Worm (Caenorhabditis elegans): ENCODE measurements around the gene srz-71.
"Not testable (repeated sequence)": the region's sequence is repeated elsewhere in the genome, so short reads cannot be mapped to it uniquely, and the experiment has no call there.

Gene srz-71

ce11 chrIV:16332585-16332984 lies at the start of gene srz-71:
TSS of gene srz-71 (plus strand) at chrIV:16332885.
- TF ChIP-seq ref-1 (GFP tag; conservative IDR thresholded peaks at IDR 0.05) (no peak), tab-1 (GFP tag; IDR thresholded peaks at IDR 0.05) (no peak)

- no peak for TF ChIP-seq cog-1 (tag; optimal IDR thresholded peaks at IDR 0.05)
- no peak for TF ChIP-seq ref-1 (GFP tag; conservative IDR thresholded peaks at IDR 0.05)
- no peak for TF ChIP-seq tab-1 (GFP tag; IDR thresholded peaks at IDR 0.05)
- TF ChIP-seq ztf-29 (GFP tag; IDR thresholded peaks at IDR 0.05): no peak
- TF ChIP-seq ztf-23 (GFP tag; IDR thresholded peaks at IDR 0.05): no peak
- TF ChIP-seq med-1 (GFP tag; optimal IDR thresholded peaks at IDR 0.05; ENCODE audit: insufficient read depth): no peak
- no peak for TF ChIP-seq T22C8.4 (GFP tag; IDR thresholded peaks at IDR 0.05)
- no peak for TF ChIP-seq klf-2 (GFP tag; conservative IDR thresholded peaks at IDR 0.05)
- TF ChIP-seq flt-1 (GFP tag; IDR thresholded peaks at IDR 0.05): no peak
Observed at ce11 chrIV:16290745-16291144, 41.9 kb upstream of the srz-71 start, which contains the start of gene srz-75. TSS of gene srz-75 (minus strand) at chrIV:16290845.

ce11 chrIV:16293889-16294288 lies 38.8 kb upstream of the srz-71 start:
- TF ChIP-seq ztf-29 (GFP tag; IDR thresholded peaks at IDR 0.05) (no peak), klf-2 (GFP tag; conservative IDR thresholded peaks at IDR 0.05) (no peak), flt-1 (GFP tag; IDR thresholded peaks at IDR 0.05) (no peak), tab-1 (GFP tag; IDR thresholded peaks at IDR 0.05) (no peak), ref-1 (GFP tag; conservative IDR thresholded peaks at IDR 0.05) (no peak), cog-1 (tag; optimal IDR thresholded peaks at IDR 0.05) (no peak)

DNA sequence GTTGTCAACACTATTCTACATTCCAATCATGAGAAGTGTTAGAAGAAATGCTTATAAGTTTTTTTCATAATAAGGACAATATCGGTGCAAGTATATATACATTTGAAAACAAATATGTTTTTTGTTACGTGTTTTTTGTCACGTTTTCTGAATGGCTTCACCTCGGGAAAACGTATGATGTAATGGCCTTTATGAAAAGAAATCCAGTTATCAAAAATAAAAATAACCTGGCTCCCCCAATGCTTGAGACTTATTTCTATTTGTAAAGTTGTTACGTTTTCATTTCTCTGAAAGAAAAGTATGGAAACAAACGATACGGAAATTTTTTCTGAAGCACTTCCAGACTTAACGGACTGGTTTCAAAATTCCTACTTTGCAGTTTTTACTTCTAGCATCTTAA lies 33.8 kb upstream of the srz-71 start, which contains the start of gene srz-72:
Gene srz-72, plus strand, starts transcription at position 301 of the 400 bp plus-strand sequence.
- TF ChIP-seq ref-1 (GFP tag; conservative IDR thresholded peaks at IDR 0.05) (no peak), ztf-29 (GFP tag; IDR thresholded peaks at IDR 0.05) (no peak), tab-1 (GFP tag; IDR thresholded peaks at IDR 0.05) (no peak), cog-1 (tag; optimal IDR thresholded peaks at IDR 0.05) (no peak), ztf-23 (GFP tag; IDR thresholded peaks at IDR 0.05) (no peak), klf-2 (GFP tag; conservative IDR thresholded peaks at IDR 0.05) (no peak), T22C8.4 (GFP tag; IDR thresholded peaks at IDR 0.05) (no peak), flt-1 (GFP tag; IDR thresholded peaks at IDR 0.05) (no peak), med-1 (GFP tag; optimal IDR thresholded peaks at IDR 0.05; ENCODE audit: insufficient read depth) (no peak)

DNA sequence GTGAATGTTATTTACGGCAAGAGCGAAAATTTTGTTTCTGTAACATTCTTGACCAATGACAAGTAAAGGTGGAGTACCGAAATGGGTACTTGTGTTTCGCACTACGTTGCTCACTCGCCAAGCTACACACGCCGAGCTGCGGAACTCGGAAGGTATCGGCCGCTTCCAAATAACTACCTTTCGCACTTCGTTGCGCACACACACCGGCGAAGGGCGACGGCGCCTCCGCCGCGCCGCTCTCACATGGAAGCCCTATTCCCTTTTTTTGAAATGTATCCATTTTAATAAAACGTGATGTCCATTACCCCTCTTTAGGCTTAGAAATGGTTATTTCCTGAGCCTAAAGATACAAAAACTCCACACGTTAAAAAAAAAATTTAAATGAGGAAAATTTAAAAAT lies 25.8 kb upstream of the srz-71 start:
- TF ChIP-seq tab-1 (GFP tag; IDR thresholded peaks at IDR 0.05) (no peak), ref-1 (GFP tag; conservative IDR thresholded peaks at IDR 0.05) (no peak), med-1 (GFP tag; optimal IDR thresholded peaks at IDR 0.05; ENCODE audit: insufficient read depth) (no peak), ztf-23 (GFP tag; IDR thresholded peaks at IDR 0.05) (no peak), ztf-29 (GFP tag; IDR thresholded peaks at IDR 0.05) (no peak), flt-1 (GFP tag; IDR thresholded peaks at IDR 0.05) (no peak), T22C8.4 (GFP tag; IDR thresholded peaks at IDR 0.05) (no peak), klf-2 (GFP tag; conservative IDR thresholded peaks at IDR 0.05) (no peak), cog-1 (tag; optimal IDR thresholded peaks at IDR 0.05) (no peak)

ce11 chrIV:16307925-16308324 lies 24.8 kb upstream of the srz-71 start, which contains the start of gene rac-2:
TSS of gene rac-2 (plus strand) at chrIV:16308225.
- not testable (repeated sequence) for TF ChIP-seq ref-1 (GFP tag; conservative IDR thresholded peaks at IDR 0.05); T22C8.4 (GFP tag; IDR thresholded peaks at IDR 0.05); ztf-29 (GFP tag; IDR thresholded peaks at IDR 0.05)

- TF ChIP-seq klf-2 (GFP tag; conservative IDR thresholded peaks at IDR 0.05): no peak
- TF ChIP-seq med-1 (GFP tag; optimal IDR thresholded peaks at IDR 0.05; ENCODE audit: insufficient read depth): no peak
- TF ChIP-seq tab-1 (GFP tag; IDR thresholded peaks at IDR 0.05): no peak
- no peak for TF ChIP-seq ztf-29 (GFP tag; IDR thresholded peaks at IDR 0.05)
- no peak for TF ChIP-seq cog-1 (tag; optimal IDR thresholded peaks at IDR 0.05)
Observed at ce11 chrIV:16310103-16310502, 22.6 kb upstream of the srz-71 start.

- TF ChIP-seq klf-2 (GFP tag; conservative IDR thresholded peaks at IDR 0.05): no peak
- no peak for TF ChIP-seq med-1 (GFP tag; optimal IDR thresholded peaks at IDR 0.05; ENCODE audit: insufficient read depth)
- no peak for TF ChIP-seq ztf-23 (GFP tag; IDR thresholded peaks at IDR 0.05)
- no peak for TF ChIP-seq cog-1 (tag; optimal IDR thresholded peaks at IDR 0.05)
- no peak for TF ChIP-seq flt-1 (GFP tag; IDR thresholded peaks at IDR 0.05)
- no peak for TF ChIP-seq ref-1 (GFP tag; conservative IDR thresholded peaks at IDR 0.05)
- TF ChIP-seq T22C8.4 (GFP tag; IDR thresholded peaks at IDR 0.05): no peak
- no peak for TF ChIP-seq ztf-29 (GFP tag; IDR thresholded peaks at IDR 0.05)
- no peak for TF ChIP-seq tab-1 (GFP tag; IDR thresholded peaks at IDR 0.05)
Observed at ce11 chrIV:16320410-16320809, 12.3 kb upstream of the srz-71 start, which contains the start of gene K03D3.5. TSS of gene K03D3.5 (minus strand) at chrIV:16320510.

DNA sequence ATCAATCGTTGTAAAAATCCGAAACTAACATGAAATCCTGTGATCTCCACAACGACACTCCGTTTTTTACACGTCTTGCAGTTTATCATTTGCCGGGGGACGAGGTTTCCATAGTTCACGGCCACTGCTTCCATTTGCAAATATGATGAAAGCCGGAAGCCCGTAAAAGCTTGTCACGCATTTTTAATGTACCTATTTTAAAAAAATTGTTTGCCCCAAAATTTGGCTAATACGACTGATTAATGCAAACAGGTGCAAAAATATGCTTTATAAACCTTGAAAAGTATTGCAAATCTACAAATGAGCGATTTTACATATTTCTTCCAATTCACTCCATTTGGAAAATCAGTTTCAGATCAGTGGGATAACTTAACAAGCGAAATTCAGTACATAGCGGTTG lies 11.8 kb upstream of the srz-71 start, which contains the start of gene srz-61:
Gene srz-61, plus strand, starts transcription at position 301 of the 400 bp plus-strand sequence.
- TF ChIP-seq cog-1 (tag; optimal IDR thresholded peaks at IDR 0.05): no peak
- no peak for TF ChIP-seq flt-1 (GFP tag; IDR thresholded peaks at IDR 0.05)
- TF ChIP-seq ztf-29 (GFP tag; IDR thresholded peaks at IDR 0.05): no peak
- TF ChIP-seq ztf-23 (GFP tag; IDR thresholded peaks at IDR 0.05): no peak
- no peak for TF ChIP-seq T22C8.4 (GFP tag; IDR thresholded peaks at IDR 0.05)
- TF ChIP-seq klf-2 (GFP tag; conservative IDR thresholded peaks at IDR 0.05): no peak
- no peak for TF ChIP-seq tab-1 (GFP tag; IDR thresholded peaks at IDR 0.05)
- TF ChIP-seq med-1 (GFP tag; optimal IDR thresholded peaks at IDR 0.05; ENCODE audit: insufficient read depth): no peak
- TF ChIP-seq ref-1 (GFP tag; conservative IDR thresholded peaks at IDR 0.05): no peak

DNA sequence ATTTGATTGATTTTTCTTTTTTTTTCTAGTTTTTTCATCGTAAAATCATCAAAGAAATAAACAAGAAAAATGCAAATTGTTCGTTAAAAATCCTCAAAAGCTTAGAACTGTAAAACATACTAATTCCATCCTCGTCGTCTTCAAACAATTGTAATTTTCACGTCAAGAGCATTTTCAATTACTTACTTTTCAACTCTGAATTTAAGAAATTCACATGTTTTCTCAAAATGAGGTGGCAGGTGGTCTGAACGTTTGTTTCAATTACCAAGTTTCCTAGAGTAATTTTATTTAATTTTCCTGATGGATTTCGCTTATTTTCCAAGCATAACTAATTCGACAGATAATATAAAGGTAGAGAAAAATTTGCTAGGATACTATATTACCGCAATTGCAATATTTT lies 9.3 kb upstream of the srz-71 start, which contains the start of gene srz-104:
Gene srz-104, plus strand, starts transcription at position 301 of the 400 bp plus-strand sequence.
- TF ChIP-seq flt-1 (GFP tag; IDR thresholded peaks at IDR 0.05) (no peak), T22C8.4 (GFP tag; IDR thresholded peaks at IDR 0.05) (no peak), tab-1 (GFP tag; IDR thresholded peaks at IDR 0.05) (no peak), cog-1 (tag; optimal IDR thresholded peaks at IDR 0.05) (no peak), klf-2 (GFP tag; conservative IDR thresholded peaks at IDR 0.05) (no peak), med-1 (GFP tag; optimal IDR thresholded peaks at IDR 0.05; ENCODE audit: insufficient read depth) (no peak), ztf-29 (GFP tag; IDR thresholded peaks at IDR 0.05) (no peak), ztf-23 (GFP tag; IDR thresholded peaks at IDR 0.05) (no peak), ref-1 (GFP tag; conservative IDR thresholded peaks at IDR 0.05) (no peak)
